Worm (Caenorhabditis elegans) whole organism, L3 larva: ENCODE data around the gene F07C3.16.
A peak's percentile ranks its signal among the peaks of the same experiment; 100 is the strongest.

Experiments
- R02D3.7 ChIP-seq: fragments of 150-350 bp; optimal IDR thresholded peaks from 2 replicates; lab custom pipeline; 2014; ENCODE audit warnings: missing biosample characterization, missing genetic modification characterization
- ZK546.5 ChIP-seq: sonication (generic microtip); optimal IDR thresholded peaks from 2 replicates; lab custom pipeline; 2017; ENCODE audit warnings: missing biosample characterization, missing genetic modification characterization
- aly-2 ChIP-seq: fragments of 150-350 bp; optimal IDR thresholded peaks from 2 replicates; lab custom pipeline; 2014; ENCODE audit warnings: missing biosample characterization, missing genetic modification characterization
- ceh-16 ChIP-seq: sonication (generic microtip); optimal IDR thresholded peaks from 2 replicates; lab custom pipeline; 2017; ENCODE audit warnings: missing biosample characterization, missing genetic modification characterization
- ceh-28 ChIP-seq: fragments of 150-350 bp; optimal IDR thresholded peaks from 2 replicates; lab custom pipeline; 2014; ENCODE audit warnings: missing biosample characterization, missing genetic modification reagents, missing genetic modification characterization
- ceh-82 ChIP-seq: fragments of 150-350 bp; optimal IDR thresholded peaks from 2 replicates; lab custom pipeline; 2014; ENCODE audit warnings: missing biosample characterization, missing genetic modification characterization
- ceh-9 ChIP-seq: sonication (generic microtip); optimal IDR thresholded peaks from 2 replicates; lab custom pipeline; 2018; ENCODE audit warnings: missing biosample characterization, missing genetic modification characterization
- daf-12 ChIP-seq: fragments of 150-350 bp; optimal IDR thresholded peaks from 2 replicates; lab custom pipeline; 2014; ENCODE audit warnings: missing biosample characterization, missing genetic modification reagents, missing genetic modification characterization
- egl-27 ChIP-seq: sonication (generic microtip); optimal IDR thresholded peaks from 4 replicates; lab custom pipeline; 2017; ENCODE audit warnings: missing biosample characterization, missing genetic modification reagents, missing genetic modification characterization
- egl-5 ChIP-seq: fragments of 150-350 bp; optimal IDR thresholded peaks from 2 replicates; lab custom pipeline; 2017; ENCODE audit warnings: missing biosample characterization, missing genetic modification reagents, missing genetic modification characterization, inconsistent platforms
- elt-2 ChIP-seq: sonication (generic microtip); optimal IDR thresholded peaks from 2 replicates; lab custom pipeline; 2016; ENCODE audit warnings: missing genetic modification reagents, mild to moderate bottlenecking, missing genetic modification characterization, missing compliant biosample characterization
- eor-1 ChIP-seq, 2 experiments: fragments of 150-350 bp; optimal IDR thresholded peaks; 2 replicates each; lab custom pipeline; 2014 to 2018; ENCODE audit warnings: missing biosample characterization in 2 of 2, missing genetic modification characterization in 2 of 2
- fkh-10 ChIP-seq: sonication (generic microtip); optimal IDR thresholded peaks from 2 replicates; lab custom pipeline; 2017; ENCODE audit warnings: missing biosample characterization, missing genetic modification reagents, missing genetic modification characterization
- fkh-2 ChIP-seq: fragments of 150-350 bp; optimal IDR thresholded peaks from 2 replicates; lab custom pipeline; 2014; ENCODE audit warnings: missing biosample characterization, missing genetic modification reagents, missing genetic modification characterization
- fos-1 ChIP-seq: fragments of 150-350 bp; optimal IDR thresholded peaks from 2 replicates; lab custom pipeline; 2014; ENCODE audit warnings: missing biosample characterization, missing genetic modification characterization
- hmg-11 ChIP-seq: sonication (generic microtip); optimal IDR thresholded peaks from 2 replicates; lab custom pipeline; 2016; ENCODE audit warnings: missing genetic modification characterization, missing compliant biosample characterization
- lin-15B ChIP-seq: fragments of 150-350 bp; optimal IDR thresholded peaks from 2 replicates; lab custom pipeline; 2014; ENCODE audit warnings: missing biosample characterization, missing genetic modification characterization
- lin-39 ChIP-seq: fragments of 150-350 bp; optimal IDR thresholded peaks from 2 replicates; lab custom pipeline; 2018; ENCODE audit warnings: missing biosample characterization, missing genetic modification reagents, missing genetic modification characterization
- lsy-12 ChIP-seq: sonication (generic microtip); optimal IDR thresholded peaks from 2 replicates; lab custom pipeline; 2016; ENCODE audit warnings: mild to moderate bottlenecking, missing genetic modification characterization, missing compliant biosample characterization
- mdl-1 ChIP-seq: fragments of 150-350 bp; optimal IDR thresholded peaks from 2 replicates; lab custom pipeline; 2014; ENCODE audit warnings: missing biosample characterization, missing genetic modification characterization
- mml-1 ChIP-seq: fragments of 150-350 bp; sonication (generic microtip); optimal IDR thresholded peaks from 3 replicates; lab custom pipeline; 2014; ENCODE audit warnings: missing biosample characterization, missing genetic modification characterization
- nfya-1 ChIP-seq: sonication (generic microtip); optimal IDR thresholded peaks from 2 replicates; lab custom pipeline; 2017; ENCODE audit warnings: missing genetic modification characterization, mild to moderate bottlenecking, missing compliant biosample characterization, antibody characterized with exemption, moderate library complexity; ENCODE audit not compliant: insufficient read depth
- nhr-11 ChIP-seq: fragments of 150-350 bp; optimal IDR thresholded peaks from 2 replicates; lab custom pipeline; 2014; ENCODE audit warnings: missing biosample characterization, missing genetic modification characterization
- nhr-12 ChIP-seq: fragments of 150-350 bp; optimal IDR thresholded peaks from 2 replicates; lab custom pipeline; 2014; ENCODE audit warnings: missing biosample characterization, missing genetic modification characterization
- nhr-23 ChIP-seq: fragments of 150-350 bp; optimal IDR thresholded peaks from 2 replicates; lab custom pipeline; 2014; ENCODE audit warnings: missing biosample characterization, missing genetic modification reagents, missing genetic modification characterization
- nhr-25 ChIP-seq: sonication (generic microtip); optimal IDR thresholded peaks from 2 replicates; lab custom pipeline; 2017; ENCODE audit warnings: missing biosample characterization, missing genetic modification characterization
- nhr-28 ChIP-seq: fragments of 150-350 bp; optimal IDR thresholded peaks from 2 replicates; lab custom pipeline; 2014; ENCODE audit warnings: missing biosample characterization, missing genetic modification characterization
- nhr-43 ChIP-seq: sonication (generic microtip); optimal IDR thresholded peaks from 2 replicates; lab custom pipeline; 2016; ENCODE audit warnings: mild to moderate bottlenecking, missing genetic modification characterization, missing compliant biosample characterization; ENCODE audit not compliant: poor library complexity, severe bottlenecking
- nhr-76 ChIP-seq: fragments of 150-350 bp; sonication (generic microtip); optimal IDR thresholded peaks from 5 replicates; lab custom pipeline; 2014; ENCODE audit warnings: missing biosample characterization, missing genetic modification characterization
- pqm-1 ChIP-seq: fragments of 150-350 bp; optimal IDR thresholded peaks from 2 replicates; lab custom pipeline; 2017; ENCODE audit warnings: missing biosample characterization, missing genetic modification characterization, inconsistent platforms
- sea-2 ChIP-seq: fragments of 150-350 bp; sonication (generic microtip); optimal IDR thresholded peaks from 4 replicates; lab custom pipeline; 2014; ENCODE audit warnings: missing biosample characterization, missing genetic modification reagents, missing genetic modification characterization
- skn-1 ChIP-seq: fragments of 150-350 bp; optimal IDR thresholded peaks from 2 replicates; lab custom pipeline; 2014; ENCODE audit warnings: missing biosample characterization, missing genetic modification characterization
- snpc-4 ChIP-seq: fragments of 150-350 bp; optimal IDR thresholded peaks from 2 replicates; lab custom pipeline; 2014; ENCODE audit warnings: missing biosample characterization, missing genetic modification characterization
- tbx-2 ChIP-seq: sonication (generic microtip); optimal IDR thresholded peaks from 2 replicates; lab custom pipeline; 2016; ENCODE audit warnings: mild to moderate bottlenecking, missing genetic modification characterization, missing compliant biosample characterization
- unc-62 ChIP-seq: fragments of 150-350 bp; sonication (generic microtip); optimal IDR thresholded peaks from 4 replicates; lab custom pipeline; 2014; ENCODE audit warnings: missing biosample characterization, missing genetic modification reagents, missing genetic modification characterization
- zag-1 ChIP-seq: fragments of 150-350 bp; optimal IDR thresholded peaks from 2 replicates; lab custom pipeline; 2014; ENCODE audit warnings: missing biosample characterization, missing genetic modification characterization
- ztf-11 ChIP-seq: fragments of 150-350 bp; optimal IDR thresholded peaks from 2 replicates; lab custom pipeline; 2014; ENCODE audit warnings: missing biosample characterization, missing genetic modification characterization
- ztf-4 ChIP-seq: fragments of 150-350 bp; optimal IDR thresholded peaks from 2 replicates; lab custom pipeline; 2014; ENCODE audit warnings: missing biosample characterization, missing genetic modification characterization

The F07C3.16 gene

DNA sequence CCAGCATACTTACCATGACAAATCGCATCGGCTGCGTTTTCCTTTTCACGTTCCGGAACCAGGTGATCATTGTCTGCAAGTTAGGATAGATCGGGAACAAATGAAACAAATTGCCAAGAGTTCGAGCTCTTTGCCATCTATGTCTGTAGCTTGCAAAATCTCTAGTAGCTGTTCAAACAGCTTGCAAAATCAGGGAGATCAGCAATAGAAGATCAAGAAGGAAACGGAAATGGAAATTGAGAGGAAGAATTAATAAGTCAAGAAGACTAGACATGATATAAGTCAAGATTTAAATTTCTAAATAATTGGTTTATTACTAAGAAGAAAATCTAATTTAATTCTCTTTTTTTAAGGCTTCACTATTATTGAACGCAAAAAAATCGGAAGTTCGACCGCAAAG, 25.1 kb downstream of the F07C3.16 start, which contains the start of gene F07C3.3:
F07C3.3 (minus strand) TSS at position 101 of the 400 bp plus-strand sequence.
- no peak for TF ChIP-seq fkh-2 (tag; lab: Kevin White, UChicago)
- TF ChIP-seq nfya-1 = no peak
- TF ChIP-seq zag-1 (tag; lab: Kevin White, UChicago) = no peak

DNA sequence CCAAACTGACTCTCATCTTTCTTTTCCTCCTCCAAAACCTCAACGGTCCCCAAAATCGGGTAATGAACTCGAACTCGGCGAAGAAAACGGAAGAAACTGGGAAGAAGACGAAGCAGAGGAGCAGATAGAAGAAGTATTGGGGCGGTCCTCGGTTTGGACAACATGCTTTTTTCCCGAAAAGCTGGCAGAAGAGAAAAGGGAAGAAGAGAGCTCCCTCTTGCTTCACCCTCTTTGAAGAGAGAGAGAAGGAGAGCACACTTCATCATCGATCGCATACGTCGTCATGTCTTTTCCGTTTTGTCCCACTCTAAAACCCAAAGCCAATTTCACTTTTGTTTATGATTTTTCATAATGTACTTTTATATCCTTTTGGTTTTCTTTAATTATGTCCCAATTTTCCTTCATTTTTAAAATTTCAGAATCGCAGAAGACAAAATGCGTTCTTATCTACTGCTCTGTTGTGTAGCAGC, 31.7 kb downstream of the F07C3.16 start, which contains the start of gene F07C3.2:
F07C3.2 (plus strand) TSS at position 420 of the 470 bp plus-strand sequence.
- TF ChIP-seq hmg-11 (peak; percentile 26), fos-1 (no peak), fkh-10 (GFP tag; lab: Kevin White, UChicago) (peak; percentile 13), tbx-2 (tag; lab: Kevin White, UChicago) (no peak), nfya-1 (peak; percentile 41), lin-39 (peak; percentile 62)

DNA sequence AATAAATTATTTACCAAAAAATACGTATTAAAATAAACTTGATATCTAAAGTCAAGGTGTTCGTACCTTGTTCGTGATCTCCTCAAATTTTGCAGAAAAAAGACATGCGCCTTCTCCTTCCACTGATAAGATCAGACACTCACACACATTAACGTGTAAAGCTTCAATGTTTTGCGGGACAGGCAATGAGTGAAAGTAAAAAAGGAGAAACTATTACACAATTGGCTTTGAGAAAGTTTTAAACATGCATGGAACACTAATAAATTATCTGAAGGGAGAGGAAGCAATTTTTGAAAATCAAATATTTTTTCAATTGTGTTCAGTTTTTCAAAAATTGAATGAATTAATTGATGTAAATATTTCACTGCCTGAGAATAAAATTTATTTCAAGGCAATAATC, 32.4 kb downstream of the F07C3.16 start:
- TF ChIP-seq snpc-4 = no peak
- peak; percentile 38 for TF ChIP-seq nhr-25 (tag; lab: Kevin White, UChicago)

DNA sequence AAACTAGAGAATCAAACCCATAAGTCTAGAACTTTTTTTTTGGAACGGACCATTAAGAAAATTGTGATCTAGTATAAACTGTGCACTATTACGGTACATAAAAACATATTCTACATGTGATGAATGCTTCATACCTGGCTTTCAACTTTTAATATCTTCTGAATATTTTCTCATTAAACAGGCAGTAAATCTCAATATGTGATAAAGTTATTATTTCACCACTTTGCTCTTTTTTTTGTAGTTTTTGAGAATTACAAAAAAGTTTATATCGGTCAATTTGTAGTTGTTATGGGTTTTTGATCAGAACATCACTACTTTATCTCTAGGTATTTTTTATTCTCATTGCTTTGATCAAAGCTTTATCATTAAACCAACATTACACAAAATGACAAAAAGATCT, 33.0 kb downstream of the F07C3.16 start:
- TF ChIP-seq ztf-11 (no peak), lin-15B (no peak), egl-27 (no peak), egl-5 (tag; lab: Kevin White, UChicago) (no peak), ceh-82 (tag; lab: Kevin White, UChicago) (no peak), ceh-16 (tag; lab: Kevin White, UChicago) (no peak), zag-1 (tag; lab: Kevin White, UChicago) (no peak), nhr-76 (tag; lab: Kevin White, UChicago) (no peak), mml-1 (tag; lab: Kevin White, UChicago) (no peak), elt-2 (tag; lab: Kevin White, UChicago) (no peak), fos-1 (no peak), nhr-23 (tag; lab: Kevin White, UChicago) (no peak), nhr-25 (tag; lab: Kevin White, UChicago) (no peak), tbx-2 (tag; lab: Kevin White, UChicago) (no peak)

DNA sequence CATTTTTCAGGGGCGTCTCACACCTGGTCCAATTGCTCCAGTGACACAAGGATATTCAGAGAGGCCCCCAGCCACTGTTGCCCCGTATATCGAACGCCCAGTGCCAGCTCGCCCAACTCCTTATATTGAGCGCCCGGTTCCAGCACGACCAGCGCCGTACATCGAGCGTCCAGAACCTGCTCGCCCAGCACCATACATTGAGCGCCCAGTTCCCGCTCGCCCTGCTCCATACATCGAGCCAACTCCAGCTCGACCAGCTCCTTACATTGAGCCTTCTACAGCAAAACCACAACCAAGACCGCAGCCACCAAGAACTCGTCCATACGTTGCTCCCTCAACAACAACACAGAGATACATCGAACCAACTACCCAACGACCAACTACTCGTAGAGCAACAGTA, 34.5 kb downstream of the F07C3.16 start:
- no peak for TF ChIP-seq aly-2
- no peak for TF ChIP-seq nhr-12 (tag; lab: Kevin White, UChicago)
- no peak for TF ChIP-seq ztf-11
- TF ChIP-seq sea-2 = no peak
- TF ChIP-seq nhr-25 (tag; lab: Kevin White, UChicago) = no peak
- TF ChIP-seq nhr-76 (tag; lab: Kevin White, UChicago) = no peak
- TF ChIP-seq, all 47 proteins: peak for 0

DNA sequence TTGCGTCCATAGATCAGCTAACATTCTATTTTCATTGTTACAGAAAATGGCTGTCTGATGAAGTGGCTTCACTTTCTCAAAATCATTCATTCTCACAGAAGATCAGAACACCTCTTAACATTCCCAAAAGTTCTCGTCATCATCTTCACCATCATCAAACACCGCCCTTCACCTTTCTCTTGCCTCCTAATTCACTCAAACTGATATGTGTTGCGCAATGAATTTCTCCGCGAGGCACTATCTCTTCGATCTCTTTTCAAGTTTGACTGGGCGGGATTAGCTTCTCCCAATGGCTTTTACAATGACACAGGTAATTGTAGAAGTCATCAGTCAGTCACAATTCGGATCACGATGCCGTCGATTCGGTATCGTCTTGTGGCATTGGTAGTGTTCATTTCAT, 35.8 kb downstream of the F07C3.16 start, which contains the start of gene grd-6:
grd-6 (plus strand) TSS at position 301 of the 400 bp plus-strand sequence.
- TF ChIP-seq nhr-25 (tag; lab: Kevin White, UChicago) = peak; percentile 25
- TF ChIP-seq mdl-1 (tag; lab: Kevin White, UChicago) = no peak

DNA sequence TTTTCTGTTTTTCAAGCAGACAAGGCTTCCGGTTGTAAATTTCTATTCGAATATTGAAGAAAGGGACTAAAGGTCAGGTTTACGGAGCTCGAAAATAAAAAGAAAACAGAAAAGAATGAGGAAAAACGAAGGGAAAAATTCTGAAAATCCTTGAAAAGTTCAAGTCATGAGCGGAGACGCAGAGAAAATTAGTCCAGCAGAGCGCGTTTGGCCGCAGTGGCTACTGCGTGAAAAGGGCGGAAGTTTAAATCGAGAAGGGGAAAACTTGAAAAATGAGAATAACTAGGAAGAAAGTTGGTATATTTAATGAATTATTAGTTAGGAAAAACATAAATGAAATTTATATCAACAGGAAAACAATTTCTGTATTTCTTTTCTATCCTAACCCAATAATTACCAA, 36.9 kb downstream of the F07C3.16 start:
- peak; percentile 28 for TF ChIP-seq hmg-11
- no peak for TF ChIP-seq mdl-1 (tag; lab: Kevin White, UChicago)
- no peak for TF ChIP-seq ZK546.5 (tag; lab: Kevin White, UChicago)
- peak; percentile 75 for TF ChIP-seq lin-15B
- no peak for TF ChIP-seq unc-62 (GFP tag; lab: Kevin White, UChicago)
- no peak for TF ChIP-seq nhr-11 (tag; lab: Kevin White, UChicago)
- no peak for TF ChIP-seq ceh-28 (tag; lab: Kevin White, UChicago)
- TF ChIP-seq nhr-28 (tag; lab: Kevin White, UChicago) = no peak
- TF ChIP-seq ceh-82 (tag; lab: Kevin White, UChicago) = no peak
- TF ChIP-seq lsy-12 (tag; lab: Kevin White, UChicago) = no peak
- TF ChIP-seq fos-1 = no peak
- TF ChIP-seq nhr-43 (tag; lab: Kevin White, UChicago) = no peak
- TF ChIP-seq elt-2 (tag; lab: Kevin White, UChicago) = peak; percentile 44
- TF ChIP-seq nfya-1 = peak; percentile 79
- no peak for TF ChIP-seq ceh-9 (tag; lab: Kevin White, UChicago)
- peak; percentile 21 for TF ChIP-seq pqm-1 (tag; lab: Kevin White, UChicago)
- TF ChIP-seq aly-2 = no peak
- no peak for TF ChIP-seq fkh-10 (GFP tag; lab: Kevin White, UChicago)
- TF ChIP-seq mml-1 (tag; lab: Kevin White, UChicago) = no peak
- no peak for TF ChIP-seq snpc-4
- TF ChIP-seq tbx-2 (tag; lab: Kevin White, UChicago) = no peak
- no peak for TF ChIP-seq ztf-4 (tag; lab: Kevin White, UChicago)
- no peak for TF ChIP-seq fkh-2 (tag; lab: Kevin White, UChicago)
- TF ChIP-seq nhr-12 (tag; lab: Kevin White, UChicago) = no peak
- peak; percentile 46 for TF ChIP-seq skn-1 (tag; lab: Kevin White, UChicago)
- TF ChIP-seq eor-1 (tag; optimal IDR thresholded peaks at IDR 0.05; lab: Kevin White, UChicago) = no peak
- TF ChIP-seq sea-2 = no peak
- TF ChIP-seq daf-12 (tag; lab: Kevin White, UChicago) = no peak
- TF ChIP-seq zag-1 (tag; lab: Kevin White, UChicago) = no peak
- no peak for TF ChIP-seq lin-39
- TF ChIP-seq R02D3.7 (tag; lab: Kevin White, UChicago) = no peak
